Fruit fly (Drosophila melanogaster) whole organism, wandering third instar larva: ENCODE results near the gene sloth2.

Source experiments
- HLH106 ChIP-seq: fragments of 200-800 bp; optimal IDR thresholded peaks from 3 replicates; lab custom pipeline; 2019; ENCODE audit warnings: missing biosample characterization, mild to moderate bottlenecking, missing genetic modification characterization, moderate library complexity
- Myc ChIP-seq: fragments of >200 bp; optimal IDR thresholded peaks from 2 replicates; lab custom pipeline; 2017
- psq ChIP-seq: fragments of 200-800 bp; sonication (Bioruptor generic); optimal IDR thresholded peaks from 3 replicates; lab custom pipeline; 2017; ENCODE audit warnings: missing biosample characterization, mild to moderate bottlenecking, missing genetic modification characterization, moderate library complexity

DNA sequence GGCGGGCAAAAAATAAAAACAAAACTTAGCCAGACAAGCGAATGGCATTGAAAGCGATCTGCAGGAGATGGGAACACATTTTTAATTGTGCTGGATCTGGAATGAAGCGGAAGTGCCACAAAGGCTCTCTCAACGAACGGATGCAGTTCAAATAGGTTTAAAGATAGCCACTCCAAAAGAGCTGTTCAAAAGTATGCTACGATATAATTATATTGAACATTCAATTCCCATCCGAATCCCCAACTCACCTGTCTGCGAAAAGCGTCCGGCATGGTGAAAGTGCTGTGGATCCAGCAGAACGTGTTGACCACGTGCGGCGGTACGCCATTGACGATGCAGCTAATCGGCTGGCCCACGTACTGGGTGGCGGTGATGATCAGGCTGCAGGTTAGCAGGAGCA is 34.2 kb upstream of the sloth2 start:
- no peak for TF ChIP-seq Myc (lab: Kevin White, UChicago)
- no peak for TF ChIP-seq psq
- no peak for TF ChIP-seq HLH106 (tag; lab: Kevin White, UChicago)
